Fruit fly (Drosophila melanogaster): ENCODE data around the gene CG46517.
"Not testable (repeated sequence)": the region's sequence is repeated elsewhere in the genome, so short reads cannot be mapped to it uniquely, and the experiment has no call there.

dm6 chrX:22201883-22202282 is 15.3 kb upstream of the CG46517 start, which contains the start of gene CG46515:
- not testable (repeated sequence) for TF ChIP-seq Dll (GFP tag; IDR thresholded peaks at IDR 0.05; ENCODE audit: partially characterized antibody); CG8089 (GFP tag; optimal IDR thresholded peaks at IDR 0.05); dati (GFP tag; IDR thresholded peaks at IDR 0.05); amos (GFP tag; IDR thresholded peaks at IDR 0.05; ENCODE audit: partially characterized antibody); CG33213 (GFP tag; optimal IDR thresholded peaks at IDR 0.05); Hr51 (GFP tag; optimal IDR thresholded peaks at IDR 0.05)

Data from whole organism, embryonic.